Worm (Caenorhabditis elegans): Measurements from ENCODE around the gene R03H10.1.

DNA sequence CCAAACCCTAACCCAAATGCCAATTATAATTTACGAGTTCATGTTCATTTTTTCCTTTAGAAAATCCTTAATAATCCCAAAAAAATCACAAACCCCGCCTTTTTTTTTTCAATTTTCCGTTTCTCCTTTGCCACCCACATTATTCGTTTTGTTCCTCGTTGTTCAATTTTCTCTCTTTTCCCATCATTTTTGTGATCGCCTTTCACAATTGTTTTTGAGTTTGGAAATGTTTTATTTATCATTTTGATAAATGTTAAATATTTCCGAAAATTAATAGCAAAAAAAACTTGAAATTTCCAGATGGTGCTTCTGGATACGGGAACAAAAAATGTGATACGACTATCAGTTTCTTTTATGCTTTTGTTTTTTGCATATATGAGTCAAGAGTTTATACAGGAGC, 35.3 kb downstream of the R03H10.1 start, which contains the start of gene F31D5.2:
- TF ChIP-seq nhr-71 (tag; optimal IDR thresholded peaks at IDR 0.05) (no peak), egl-27 (tag; optimal IDR thresholded peaks at IDR 0.05) (no peak)
